Worm (Caenorhabditis elegans) whole organism, late embryonic: ENCODE data around the gene T24D5.2.

Experiments
- C08G9.2 ChIP-seq: sonication (generic microtip); optimal IDR thresholded peaks from 2 replicates; lab custom pipeline; 2016; ENCODE audit warnings: mild to moderate bottlenecking, missing genetic modification characterization, moderate library complexity, missing compliant biosample characterization
- F13H6.1 ChIP-seq: sonication (generic microtip); optimal IDR thresholded peaks from 2 replicates; lab custom pipeline; 2016; ENCODE audit warnings: missing genetic modification characterization, missing compliant biosample characterization
- K09A11.1 ChIP-seq: sonication (generic microtip); optimal IDR thresholded peaks from 2 replicates; lab custom pipeline; 2017; ENCODE audit warnings: antibody characterized with exemption, mild to moderate bottlenecking, missing genetic modification characterization, missing compliant biosample characterization; ENCODE audit not compliant: insufficient read depth
- T23F11.4 ChIP-seq: fragments of 200-800 bp; sonication (Bioruptor generic); optimal IDR thresholded peaks from 2 replicates; lab custom pipeline; 2018; ENCODE audit warnings: mild to moderate bottlenecking, missing genetic modification characterization, missing compliant biosample characterization
- ahr-1 ChIP-seq: sonication (generic microtip); optimal IDR thresholded peaks from 2 replicates; lab custom pipeline; 2016; ENCODE audit warnings: missing genetic modification characterization, missing compliant biosample characterization
- ama-1 ChIP-seq: fragments of 150-350 bp; optimal IDR thresholded peaks from 2 replicates; lab custom pipeline; 2014
- ceh-14 ChIP-seq: sonication (generic microtip); optimal IDR thresholded peaks from 2 replicates; lab custom pipeline; 2016; ENCODE audit warnings: missing genotype, missing genetic modification characterization, missing compliant biosample characterization
- ceh-2 ChIP-seq: sonication (generic microtip); optimal IDR thresholded peaks from 2 replicates; lab custom pipeline; 2016; ENCODE audit warnings: missing genotype, missing genetic modification characterization, missing compliant biosample characterization
- ceh-22 ChIP-seq: sonication (generic microtip); optimal IDR thresholded peaks from 2 replicates; lab custom pipeline; 2017; ENCODE audit warnings: missing biosample characterization, missing genetic modification characterization
- ceh-24 ChIP-seq: sonication (generic microtip); optimal IDR thresholded peaks from 2 replicates; lab custom pipeline; 2016; ENCODE audit warnings: mild to moderate bottlenecking, missing genetic modification characterization, missing compliant biosample characterization
- ceh-30 ChIP-seq: fragments of 150-350 bp; optimal IDR thresholded peaks from 2 replicates; lab custom pipeline; 2014; ENCODE audit warnings: missing biosample characterization, missing genetic modification characterization
- ceh-34 ChIP-seq: sonication (generic microtip); optimal IDR thresholded peaks from 2 replicates; lab custom pipeline; 2016; ENCODE audit warnings: mild to moderate bottlenecking, missing genetic modification characterization, missing compliant biosample characterization
- ceh-45 ChIP-seq: fragments of 200-800 bp; sonication (Bioruptor generic); IDR thresholded peaks from 2 replicates; pipeline ENCODE4 v1.3.6; 2022; ENCODE audit warnings: missing genetic modification reagents, missing genetic modification characterization, missing compliant biosample characterization
- ceh-48 ChIP-seq: sonication (generic microtip); optimal IDR thresholded peaks from 2 replicates; lab custom pipeline; 2016; ENCODE audit warnings: missing genetic modification characterization, inconsistent platforms, missing compliant biosample characterization
- ceh-6 ChIP-seq: fragments of 200-800 bp; sonication (Bioruptor generic); optimal IDR thresholded peaks from 2 replicates; lab custom pipeline; 2018; ENCODE audit warnings: mild to moderate bottlenecking, missing genetic modification characterization, missing compliant biosample characterization
- che-1 ChIP-seq: sonication (generic microtip); optimal IDR thresholded peaks from 2 replicates; lab custom pipeline; 2016; ENCODE audit warnings: mild to moderate bottlenecking, missing genetic modification characterization, missing compliant biosample characterization
- elt-2 ChIP-seq: sonication (generic microtip); optimal IDR thresholded peaks from 2 replicates; lab custom pipeline; 2016; ENCODE audit warnings: missing genetic modification reagents, missing genetic modification characterization, missing compliant biosample characterization
- ets-4 ChIP-seq: sonication (generic microtip); optimal IDR thresholded peaks from 2 replicates; lab custom pipeline; 2016; ENCODE audit warnings: missing genetic modification characterization, missing compliant biosample characterization
- eyg-1 ChIP-seq: sonication (generic microtip); optimal IDR thresholded peaks from 2 replicates; lab custom pipeline; 2016; ENCODE audit warnings: missing genotype, missing genetic modification characterization, missing compliant biosample characterization
- fax-1 ChIP-seq: sonication (generic microtip); optimal IDR thresholded peaks from 2 replicates; lab custom pipeline; 2016; ENCODE audit warnings: missing genotype, missing genetic modification characterization, missing compliant biosample characterization
- gmeb-2 ChIP-seq: sonication (generic microtip); optimal IDR thresholded peaks from 2 replicates; lab custom pipeline; 2016; ENCODE audit warnings: missing genetic modification characterization, inconsistent platforms, missing compliant biosample characterization
- hlh-13 ChIP-seq: fragments of 200-800 bp; sonication (Bioruptor generic); optimal IDR thresholded peaks from 2 replicates; lab custom pipeline; 2018; ENCODE audit warnings: mild to moderate bottlenecking, missing genetic modification characterization, missing compliant biosample characterization
- hlh-15 ChIP-seq: sonication (generic microtip); optimal IDR thresholded peaks from 2 replicates; lab custom pipeline; 2016; ENCODE audit warnings: missing genetic modification characterization, missing compliant biosample characterization
- hlh-8 ChIP-seq: sonication (generic microtip); optimal IDR thresholded peaks from 2 replicates; lab custom pipeline; 2016; ENCODE audit warnings: missing genotype, missing genetic modification characterization, missing compliant biosample characterization
- lim-6 ChIP-seq: sonication (generic microtip); optimal IDR thresholded peaks from 2 replicates; lab custom pipeline; 2016; ENCODE audit warnings: missing genetic modification characterization, missing compliant biosample characterization
- mec-3 ChIP-seq: sonication (generic microtip); optimal IDR thresholded peaks from 2 replicates; lab custom pipeline; 2016; ENCODE audit warnings: borderline replicate concordance, missing genetic modification characterization, missing compliant biosample characterization
- nhr-11 ChIP-seq: fragments of 150-350 bp; optimal IDR thresholded peaks from 2 replicates; lab custom pipeline; 2014; ENCODE audit warnings: missing biosample characterization, missing genetic modification characterization
- nhr-232 ChIP-seq: sonication (generic microtip); optimal IDR thresholded peaks from 2 replicates; lab custom pipeline; 2016; ENCODE audit warnings: missing genetic modification characterization, missing compliant biosample characterization
- npax-4 ChIP-seq: sonication (generic microtip); optimal IDR thresholded peaks from 2 replicates; lab custom pipeline; 2016; ENCODE audit warnings: missing genetic modification characterization, missing compliant biosample characterization
- pag-3 ChIP-seq: sonication (generic microtip); optimal IDR thresholded peaks from 2 replicates; lab custom pipeline; 2016; ENCODE audit warnings: missing compliant biosample characterization, missing genetic modification characterization, borderline replicate concordance
- pat-9 ChIP-seq: fragments of 200-800 bp; sonication (Bioruptor generic); optimal IDR thresholded peaks from 2 replicates; lab custom pipeline; 2018; ENCODE audit warnings: mild to moderate bottlenecking, missing genetic modification characterization, moderate library complexity, missing compliant biosample characterization
- pax-1 ChIP-seq: fragments of 150-350 bp; optimal IDR thresholded peaks from 2 replicates; lab custom pipeline; 2014; ENCODE audit warnings: missing biosample characterization, missing genetic modification characterization
- pha-4 ChIP-seq: fragments of 150-350 bp; optimal IDR thresholded peaks from 2 replicates; lab custom pipeline; 2018; ENCODE audit warnings: missing biosample characterization, missing genetic modification reagents, missing genetic modification characterization
- pqm-1 ChIP-seq: sonication (generic microtip); optimal IDR thresholded peaks from 2 replicates; lab custom pipeline; 2016; ENCODE audit warnings: missing genetic modification characterization, missing compliant biosample characterization
- ref-2 ChIP-seq: sonication (generic microtip); optimal IDR thresholded peaks from 2 replicates; lab custom pipeline; 2016; ENCODE audit warnings: missing genetic modification characterization, missing compliant biosample characterization
- rnt-1 ChIP-seq: sonication (generic microtip); optimal IDR thresholded peaks from 2 replicates; lab custom pipeline; 2016; ENCODE audit warnings: missing genetic modification characterization, missing compliant biosample characterization
- sdc-2 ChIP-seq: sonication (generic microtip); optimal IDR thresholded peaks from 2 replicates; lab custom pipeline; 2016; ENCODE audit warnings: missing genotype, missing genetic modification characterization, missing compliant biosample characterization
- sox-4 ChIP-seq: sonication (generic microtip); optimal IDR thresholded peaks from 2 replicates; lab custom pipeline; 2017; ENCODE audit warnings: mild to moderate bottlenecking, missing genetic modification characterization, inconsistent platforms, missing compliant biosample characterization
- syd-9 ChIP-seq: sonication (generic microtip); optimal IDR thresholded peaks from 2 replicates; lab custom pipeline; 2016; ENCODE audit warnings: mild to moderate bottlenecking, missing genetic modification characterization, moderate library complexity, missing compliant biosample characterization
- tbx-2 ChIP-seq: sonication (generic microtip); optimal IDR thresholded peaks from 2 replicates; lab custom pipeline; 2016; ENCODE audit warnings: missing genetic modification characterization, missing compliant biosample characterization
- ttx-3 ChIP-seq: sonication (generic microtip); optimal IDR thresholded peaks from 2 replicates; lab custom pipeline; 2016; ENCODE audit warnings: missing genetic modification reagents, missing genetic modification characterization, missing compliant biosample characterization
- unc-3 ChIP-seq, 2 experiments: fragments of 200-800 bp in 1 of 2; sonication (Bioruptor generic) in 1 of 2; sonication (generic microtip) in 1 of 2; conservative IDR thresholded peaks in 1 of 2; optimal IDR thresholded peaks in 1 of 2; 2 replicates each; pipeline versions ENCODE4 v1.3.6 to Lab custom; 2016 to 2022; ENCODE audit warnings: missing compliant biosample characterization in 2 of 2, missing genetic modification characterization in 2 of 2, missing genetic modification reagents in 1 of 2
- unc-42 ChIP-seq: sonication (generic microtip); optimal IDR thresholded peaks from 2 replicates; lab custom pipeline; 2016; ENCODE audit warnings: missing genotype, missing genetic modification characterization, missing compliant biosample characterization
- unc-55 ChIP-seq: sonication (generic microtip); optimal IDR thresholded peaks from 2 replicates; lab custom pipeline; 2017; ENCODE audit warnings: missing biosample characterization, missing genetic modification reagents, missing genetic modification characterization
- zip-5 ChIP-seq: sonication (generic microtip); optimal IDR thresholded peaks from 2 replicates; lab custom pipeline; 2016; ENCODE audit warnings: missing genetic modification characterization, missing compliant biosample characterization

The T24D5.2 gene

ce11 chrX:12563589-12563988 is 22.7 kb downstream of the T24D5.2 start (continued):
- TF ChIP-seq ttx-3 (tag; lab: Kevin White, UChicago) (peak; percentile 92), rnt-1 (tag; lab: Kevin White, UChicago) (peak; percentile 75), ceh-22 (no peak), npax-4 (tag; lab: Kevin White, UChicago) (peak; percentile 86), gmeb-2 (tag; lab: Kevin White, UChicago) (peak; percentile 95), unc-55 (GFP tag; lab: Kevin White, UChicago) (peak; percentile 22), C08G9.2 (tag; lab: Kevin White, UChicago) (peak; percentile 85), ceh-30 (tag; lab: Kevin White, UChicago) (no peak), ceh-14 (tag; lab: Kevin White, UChicago) (peak; percentile 88), unc-42 (peak; percentile 59), pat-9 (tag; lab: Kevin White, UChicago) (peak; percentile 90), nhr-232 (tag; lab: Kevin White, UChicago) (peak; percentile 91), hlh-8 (tag; lab: Kevin White, UChicago) (peak; percentile 86), tbx-2 (tag; lab: Kevin White, UChicago) (peak; percentile 87), pha-4 (tag; lab: Kevin White, UChicago) (no peak), pqm-1 (tag; lab: Kevin White, UChicago) (peak; percentile 58), eyg-1 (tag; lab: Kevin White, UChicago) (peak; percentile 84), syd-9 (peak; percentile 93), zip-5 (tag; lab: Kevin White, UChicago) (peak; percentile 74), sdc-2 (tag; lab: Kevin White, UChicago) (peak; percentile 92), lim-6 (tag; lab: Kevin White, UChicago) (peak; percentile 77), ref-2 (tag; lab: Kevin White, UChicago) (peak; percentile 99), unc-3 (GFP tag; conservative IDR thresholded peaks at IDR 0.05; lab: Robert Waterston, UW) (peak; percentile 95), unc-3 (tag; optimal IDR thresholded peaks at IDR 0.05; lab: Kevin White, UChicago) (peak; percentile 90), K09A11.1 (tag; lab: Kevin White, UChicago) (peak; percentile 91), ets-4 (tag; lab: Kevin White, UChicago) (peak; percentile 52), sox-4 (tag; lab: Kevin White, UChicago) (peak; percentile 90), ceh-2 (tag; lab: Kevin White, UChicago) (peak; percentile 85), hlh-13 (peak; percentile 86), pax-1 (no peak), ceh-45 (GFP tag; lab: Robert Waterston, UW) (peak; percentile 97), ceh-34 (tag; lab: Kevin White, UChicago) (peak; percentile 93), T23F11.4 (GFP tag; lab: Kevin White, UChicago) (peak; percentile 89), hlh-15 (peak; percentile 87), nhr-11 (tag; lab: Kevin White, UChicago) (no peak), pag-3 (tag; lab: Kevin White, UChicago) (peak; percentile 85), ahr-1 (tag; lab: Kevin White, UChicago) (peak; percentile 88), che-1 (peak; percentile 87), ama-1 (lab: Kevin White, UChicago) (no peak), fax-1 (tag; lab: Kevin White, UChicago) (peak; percentile 89), ceh-24 (tag; lab: Kevin White, UChicago) (peak; percentile 54), ceh-6 (peak; percentile 90), mec-3 (peak; percentile 63), ceh-48 (tag; lab: Kevin White, UChicago) (peak; percentile 82), elt-2 (tag; lab: Kevin White, UChicago) (peak; percentile 94), F13H6.1 (tag; lab: Kevin White, UChicago) (peak; percentile 86)
